Worm (Caenorhabditis elegans): ENCODE results near the gene grl-9.

- TF ChIP-seq elt-1 (tag; optimal IDR thresholded peaks at IDR 0.05; ENCODE audit: borderline replicate concordance, insufficient read depth) (no peak), lin-32 (GFP tag; optimal IDR thresholded peaks at IDR 0.05) (no peak), ham-2 (GFP tag; optimal IDR thresholded peaks at IDR 0.05) (no peak), snpc-4 (tag; optimal IDR thresholded peaks at IDR 0.05) (no peak), sptf-1 (tag; optimal IDR thresholded peaks at IDR 0.05) (no peak)
Observed at ce11 chrV:6758017-6758416, 26.5 kb upstream of the grl-9 start, which contains the start of gene dbl-1.

All from whole organism, mixed stage, embryonic.